Worm (Caenorhabditis elegans) whole organism, L4 larva: ENCODE measurements around the gene nhr-19.

Experiments
- F44E2.7 ChIP-seq: fragments of 200-800 bp; sonication (Bioruptor generic); IDR thresholded peaks from 2 replicates; pipeline ENCODE4 v2.1.2; 2022; ENCODE audit warnings: missing genetic modification characterization, missing compliant biosample characterization
- R02D3.7 ChIP-seq: fragments of 150-350 bp; sonication (generic microtip); optimal IDR thresholded peaks from 3 replicates; lab custom pipeline; 2014; ENCODE audit warnings: missing biosample characterization, missing genetic modification characterization
- T20F7.1 ChIP-seq: fragments of 200-800 bp; sonication (Bioruptor generic); optimal IDR thresholded peaks from 2 replicates; lab custom pipeline; 2018; ENCODE audit warnings: mild to moderate bottlenecking, missing genetic modification characterization, missing compliant biosample characterization
- Y105C5A.15 ChIP-seq: fragments of 200-800 bp; sonication (Bioruptor generic); IDR thresholded peaks from 2 replicates; pipeline ENCODE4 v1.3.6; 2022; ENCODE audit warnings: missing genetic modification characterization, missing compliant biosample characterization
- ZK546.5 ChIP-seq, 2 experiments: sonication (generic microtip); optimal IDR thresholded peaks; 2 replicates each; lab custom pipeline; 2017; ENCODE audit warnings: missing biosample characterization in 2 of 2, missing genetic modification characterization in 2 of 2
- aha-1 ChIP-seq: fragments of 150-350 bp; peaks from one replicate; lab custom pipeline; 2014; ENCODE audit warnings: missing biosample characterization, missing genetic modification characterization
- arid-1 ChIP-seq: fragments of 200-800 bp; sonication (Bioruptor generic); conservative IDR thresholded peaks from 2 replicates; pipeline ENCODE4 v1.3.6; 2022; ENCODE audit warnings: missing genetic modification reagents, missing genetic modification characterization, missing compliant biosample characterization
- ceh-20 ChIP-seq: fragments of 200-800 bp; sonication (Bioruptor generic); IDR thresholded peaks from 2 replicates; pipeline ENCODE4 v1.3.6; 2022; ENCODE audit warnings: missing genetic modification reagents, missing genetic modification characterization, missing compliant biosample characterization
- ceh-28 ChIP-seq: fragments of 150-350 bp; optimal IDR thresholded peaks from 2 replicates; lab custom pipeline; 2014; ENCODE audit warnings: missing biosample characterization, missing genetic modification reagents, missing genetic modification characterization
- ceh-44 ChIP-seq: fragments of 200-800 bp; sonication (Bioruptor generic); IDR thresholded peaks from 2 replicates; pipeline ENCODE4 v1.3.6; 2022; ENCODE audit warnings: missing genetic modification reagents, missing genetic modification characterization, missing compliant biosample characterization
- ceh-82 ChIP-seq: sonication (generic microtip); optimal IDR thresholded peaks from 2 replicates; lab custom pipeline; 2017; ENCODE audit warnings: missing biosample characterization, missing genetic modification characterization
- daf-16 ChIP-seq, 3 experiments: sonication (generic microtip); optimal IDR thresholded peaks; 2 replicates each; lab custom pipeline; 2016 to 2017; ENCODE audit warnings: missing genetic modification characterization in 3 of 3, missing genetic modification reagents in 3 of 3, mild to moderate bottlenecking in 2 of 3, missing compliant biosample characterization in 2 of 3, missing biosample characterization in 1 of 3, moderate library complexity in 1 of 3
- daf-8 ChIP-seq: fragments of 200-800 bp; sonication (Bioruptor generic); IDR thresholded peaks from 2 replicates; pipeline ENCODE4 v1.3.6; 2022; ENCODE audit warnings: missing genetic modification characterization, missing compliant biosample characterization
- dmd-6 ChIP-seq: fragments of 200-800 bp; sonication (Bioruptor generic); IDR thresholded peaks from 2 replicates; pipeline ENCODE4 v1.3.6; 2022; ENCODE audit warnings: missing genetic modification reagents, missing genetic modification characterization, missing compliant biosample characterization
- duxl-1 ChIP-seq: sonication (generic microtip); optimal IDR thresholded peaks from 2 replicates; lab custom pipeline; 2016; ENCODE audit warnings: mild to moderate bottlenecking, missing genetic modification characterization, moderate library complexity, missing compliant biosample characterization; ENCODE audit not compliant: poor library complexity
- dve-1 ChIP-seq: sonication (generic microtip); optimal IDR thresholded peaks from 2 replicates; lab custom pipeline; 2017; ENCODE audit warnings: antibody characterized with exemption, mild to moderate bottlenecking, missing genetic modification characterization, missing compliant biosample characterization; ENCODE audit not compliant: insufficient read depth
- fos-1 ChIP-seq: fragments of 150-350 bp; optimal IDR thresholded peaks from 2 replicates; lab custom pipeline; 2014; ENCODE audit warnings: missing biosample characterization, missing genetic modification characterization
- gei-8 ChIP-seq: fragments of 200-800 bp; sonication (Bioruptor generic); optimal IDR thresholded peaks from 2 replicates; lab custom pipeline; 2018; ENCODE audit warnings: mild to moderate bottlenecking, missing genetic modification characterization, missing compliant biosample characterization
- hlh-11 ChIP-seq: fragments of 200-800 bp; sonication (Bioruptor generic); optimal IDR thresholded peaks from 2 replicates; lab custom pipeline; 2018; ENCODE audit warnings: mild to moderate bottlenecking, missing genetic modification characterization, missing compliant biosample characterization
- jun-1 ChIP-seq: fragments of 150-350 bp; optimal IDR thresholded peaks from 2 replicates; lab custom pipeline; 2014; ENCODE audit warnings: missing biosample characterization, missing genetic modification reagents, missing genetic modification characterization
- lin-1 ChIP-seq: fragments of 200-800 bp; sonication (Bioruptor generic); IDR thresholded peaks from 2 replicates; pipeline ENCODE4 v1.3.6; 2022; ENCODE audit warnings: missing genetic modification reagents, missing genetic modification characterization, missing compliant biosample characterization
- lin-15B ChIP-seq: fragments of 150-350 bp; sonication (generic microtip); optimal IDR thresholded peaks from 3 replicates; lab custom pipeline; 2014; ENCODE audit warnings: missing biosample characterization, missing genetic modification characterization
- lin-39 ChIP-seq: fragments of 150-350 bp; optimal IDR thresholded peaks from 2 replicates; lab custom pipeline; 2014; ENCODE audit warnings: missing biosample characterization, missing genetic modification reagents, missing genetic modification characterization
- madf-9 ChIP-seq: fragments of 200-800 bp; sonication (Bioruptor generic); conservative IDR thresholded peaks from 2 replicates; pipeline ENCODE4 v1.3.6; 2022; ENCODE audit warnings: missing genetic modification reagents, missing genetic modification characterization, missing compliant biosample characterization
- mxl-3 ChIP-seq: fragments of 200-800 bp; sonication (Bioruptor generic); optimal IDR thresholded peaks from 2 replicates; lab custom pipeline; 2018; ENCODE audit warnings: mild to moderate bottlenecking, missing genetic modification characterization, missing compliant biosample characterization
- nhr-10 ChIP-seq: fragments of 150-350 bp; optimal IDR thresholded peaks from 2 replicates; lab custom pipeline; 2014; ENCODE audit warnings: missing biosample characterization, missing genetic modification characterization
- nhr-11 ChIP-seq: fragments of 150-350 bp; optimal IDR thresholded peaks from 2 replicates; lab custom pipeline; 2014; ENCODE audit warnings: missing biosample characterization, missing genetic modification characterization
- nhr-25 ChIP-seq: sonication (generic microtip); optimal IDR thresholded peaks from 2 replicates; lab custom pipeline; 2017; ENCODE audit warnings: missing genetic modification characterization, mild to moderate bottlenecking, missing compliant biosample characterization, antibody characterized with exemption, moderate library complexity, borderline replicate concordance; ENCODE audit not compliant: insufficient read depth
- nhr-28 ChIP-seq: fragments of 150-350 bp; optimal IDR thresholded peaks from 2 replicates; lab custom pipeline; 2014; ENCODE audit warnings: missing biosample characterization, missing genetic modification characterization
- nhr-41 ChIP-seq: fragments of 200-800 bp; sonication (Bioruptor generic); IDR thresholded peaks from 2 replicates; pipeline ENCODE4 v1.3.6; 2022; ENCODE audit warnings: missing genetic modification reagents, missing genetic modification characterization, missing compliant biosample characterization
- nhr-42 ChIP-seq: fragments of 200-800 bp; sonication (Bioruptor generic); IDR thresholded peaks from 2 replicates; pipeline ENCODE4 v1.3.6; 2022; ENCODE audit warnings: missing genetic modification characterization, missing compliant biosample characterization
- php-3 ChIP-seq: fragments of 200-800 bp; sonication (Bioruptor generic); IDR thresholded peaks from 2 replicates; pipeline ENCODE4 v1.3.6; 2022; ENCODE audit warnings: missing genetic modification reagents, missing genetic modification characterization, missing compliant biosample characterization
- pqm-1 ChIP-seq: sonication (generic microtip); optimal IDR thresholded peaks from 2 replicates; lab custom pipeline; 2017; ENCODE audit warnings: missing biosample characterization, missing genetic modification characterization
- skn-1 ChIP-seq: fragments of 150-350 bp; optimal IDR thresholded peaks from 2 replicates; lab custom pipeline; 2014; ENCODE audit warnings: missing biosample characterization, missing genetic modification characterization
- unc-62 ChIP-seq, 3 experiments: fragments of 150-350 bp in 1 of 3; sonication (generic microtip); optimal IDR thresholded peaks in 2 of 3; peaks in 1 of 3; 1 replicate in 1 of 3; 2 replicates in 2 of 3; lab custom pipeline; 2014 to 2017; ENCODE audit warnings: missing biosample characterization in 3 of 3, missing genetic modification characterization in 3 of 3, missing genetic modification reagents in 3 of 3, missing genotype in 1 of 3
- zag-1 ChIP-seq: fragments of 150-350 bp; optimal IDR thresholded peaks from 2 replicates; lab custom pipeline; 2014; ENCODE audit warnings: missing biosample characterization, missing genetic modification characterization
- zfp-3 ChIP-seq: fragments of 200-800 bp; sonication (Bioruptor generic); conservative IDR thresholded peaks from 2 replicates; pipeline ENCODE4 v1.3.6; 2022; ENCODE audit warnings: missing genetic modification reagents, missing genetic modification characterization, missing compliant biosample characterization

nhr-19 gene

DNA sequence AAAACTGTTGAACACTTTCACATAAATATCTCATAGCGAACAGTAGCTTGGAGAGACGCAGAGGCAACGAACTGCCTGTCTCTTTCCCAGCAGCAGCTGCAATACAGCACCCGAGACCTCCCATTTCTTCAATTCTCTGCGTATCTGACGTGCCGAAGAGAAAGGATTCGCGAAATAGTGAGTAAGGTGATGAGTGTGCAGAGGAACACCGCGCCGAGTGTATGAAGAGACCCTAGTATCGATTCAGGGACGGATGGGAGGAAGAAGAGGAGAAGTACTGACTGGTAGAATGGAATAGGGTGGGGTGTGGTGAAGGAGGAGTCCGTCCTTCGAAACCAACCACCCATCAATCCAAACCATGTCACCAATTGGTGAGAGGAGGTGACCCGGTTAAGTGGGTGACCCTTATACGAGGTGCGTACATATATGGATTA is 40.8 kb upstream of the nhr-19 start (continued):
- TF ChIP-seq ceh-82 (tag; lab: Kevin White, UChicago): no peak
- no peak for TF ChIP-seq nhr-42
- TF ChIP-seq ZK546.5 (tag; optimal IDR thresholded peaks at IDR 0.05; lab: Kevin White, UChicago): no peak
- TF ChIP-seq lin-39: no peak
- TF ChIP-seq lin-1: no peak
- no peak for TF ChIP-seq Y105C5A.15 (GFP tag; lab: Robert Waterston, UW)
- no peak for TF ChIP-seq aha-1 (tag; lab: Kevin White, UChicago)
- TF ChIP-seq jun-1 (tag; lab: Kevin White, UChicago): no peak
- no peak for TF ChIP-seq php-3 (GFP tag; lab: Robert Waterston, UW)
- no peak for TF ChIP-seq daf-8
- TF ChIP-seq skn-1 (tag; lab: Kevin White, UChicago): no peak

DNA sequence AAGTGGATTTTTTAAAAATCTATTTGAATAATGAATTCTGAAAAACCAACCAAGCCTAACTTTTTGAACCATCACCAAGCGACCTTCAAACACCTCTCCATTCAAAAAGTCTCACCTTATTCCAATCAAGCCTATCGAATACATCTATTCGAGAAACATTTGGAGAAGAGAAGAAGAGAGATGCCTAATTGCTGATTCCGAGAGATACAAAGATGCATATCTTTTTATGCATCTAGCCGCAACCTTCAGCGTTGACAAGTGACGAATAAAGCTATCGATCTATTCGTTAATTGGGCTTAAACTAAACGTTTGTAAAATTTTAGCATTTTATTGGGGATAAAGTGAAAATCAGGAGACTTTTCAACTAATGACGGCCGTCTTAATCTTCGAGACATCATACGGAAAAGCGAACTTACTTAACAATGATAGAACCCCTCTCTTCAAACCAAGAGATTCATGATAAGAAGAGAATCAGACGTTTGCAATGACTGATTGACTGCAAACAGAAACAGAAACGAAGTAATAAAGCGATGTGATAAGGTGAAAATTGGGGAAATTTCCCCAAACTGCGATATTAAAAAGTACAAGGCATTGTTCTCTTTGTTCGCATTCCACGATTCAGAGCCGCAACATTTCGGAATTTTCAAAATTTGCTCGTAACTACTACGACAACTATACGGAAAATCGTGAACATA is 39.8 kb upstream of the nhr-19 start:
- no peak for TF ChIP-seq nhr-41 (GFP tag; lab: Robert Waterston, UW)
- peak in 1 of 2 experiments; percentile 70 for TF ChIP-seq unc-62 (GFP tag; optimal IDR thresholded peaks at IDR 0.05 in 1 of 2; lab: Kevin White, UChicago)
- no peak for TF ChIP-seq unc-62 (tag; optimal IDR thresholded peaks at IDR 0.05; lab: Kevin White, UChicago)
- no peak for TF ChIP-seq nhr-11 (tag; lab: Kevin White, UChicago)
- TF ChIP-seq T20F7.1 (GFP tag; lab: Kevin White, UChicago): no peak
- peak; percentile 85 for TF ChIP-seq pqm-1 (tag; lab: Kevin White, UChicago)
- TF ChIP-seq zfp-3 (GFP tag; lab: Robert Waterston, UW): no peak
- no peak for TF ChIP-seq duxl-1 (tag; lab: Kevin White, UChicago)
- TF ChIP-seq ceh-20 (GFP tag; lab: Robert Waterston, UW): no peak
- no peak for TF ChIP-seq ceh-28
- TF ChIP-seq hlh-11: peak; percentile 32
- no peak for TF ChIP-seq zag-1 (tag; lab: Kevin White, UChicago)
- TF ChIP-seq arid-1 (GFP tag; lab: Robert Waterston, UW): no peak
- no peak for TF ChIP-seq lin-39
- TF ChIP-seq nhr-10 (tag; lab: Kevin White, UChicago): no peak
- no peak for TF ChIP-seq daf-16 (GFP tag; optimal IDR thresholded peaks at IDR 0.05; lab: Kevin White, UChicago)
- peak; percentile 8 for TF ChIP-seq daf-16 (tag; optimal IDR thresholded peaks at IDR 0.05; lab: Kevin White, UChicago)
- no peak for TF ChIP-seq skn-1 (tag; lab: Kevin White, UChicago)
- TF ChIP-seq nhr-28 (tag; lab: Kevin White, UChicago): peak; percentile 77
- no peak for TF ChIP-seq F44E2.7 (GFP tag; lab: Robert Waterston, UW)
- peak; percentile 6 for TF ChIP-seq mxl-3
- TF ChIP-seq aha-1 (tag; lab: Kevin White, UChicago): peak; percentile 50
- peak; percentile 52 for TF ChIP-seq dmd-6
- peak; percentile 51 for TF ChIP-seq dve-1 (tag; lab: Kevin White, UChicago)
- no peak for TF ChIP-seq madf-9
- TF ChIP-seq lin-1: no peak
- TF ChIP-seq nhr-25 (tag; lab: Kevin White, UChicago): no peak
- TF ChIP-seq lin-15B (tag; lab: Kevin White, UChicago): no peak
- no peak for TF ChIP-seq fos-1 (tag; lab: Kevin White, UChicago)
- no peak for TF ChIP-seq ceh-82 (tag; lab: Kevin White, UChicago)
- no peak for TF ChIP-seq ceh-44

DNA sequence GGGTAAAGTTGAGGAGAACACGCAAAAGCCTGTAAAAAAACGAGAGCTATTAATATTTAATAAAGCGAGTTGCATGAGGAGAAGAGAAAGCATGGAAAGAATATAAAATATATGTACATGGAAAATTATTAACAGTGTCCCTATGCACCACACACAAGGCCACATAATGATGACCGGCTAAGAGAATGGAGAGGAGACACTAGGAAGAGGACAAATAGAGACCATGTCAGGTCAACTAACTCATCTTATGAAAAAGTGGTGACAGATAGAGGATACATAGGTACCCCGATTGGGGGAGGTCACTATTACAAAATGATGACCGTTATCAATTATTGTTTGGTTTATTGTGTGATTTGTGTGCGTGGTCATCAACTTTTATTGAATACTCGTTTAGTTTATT is 39.1 kb upstream of the nhr-19 start, which contains the start of gene fzr-1:
fzr-1 (minus strand) TSS at position 29 of the 400 bp plus-strand sequence.
- TF ChIP-seq nhr-28 (tag; lab: Kevin White, UChicago): peak; percentile 50
- no peak for TF ChIP-seq lin-1
- TF ChIP-seq lin-15B (tag; lab: Kevin White, UChicago): no peak
- no peak for TF ChIP-seq R02D3.7
- TF ChIP-seq gei-8 (GFP tag; lab: Kevin White, UChicago): no peak
- no peak for TF ChIP-seq aha-1 (tag; lab: Kevin White, UChicago)
- TF ChIP-seq daf-16 (GFP tag; optimal IDR thresholded peaks at IDR 0.05; lab: Kevin White, UChicago): no peak
- TF ChIP-seq daf-16 (tag; optimal IDR thresholded peaks at IDR 0.05; lab: Kevin White, UChicago): peak; percentile 16
